Fruit fly (Drosophila melanogaster) whole organism, prepupa: ENCODE data around the gene CG8861.
A peak's percentile ranks its signal among the peaks of the same experiment; 100 is the strongest.

Experiments
- Blimp-1 ChIP-seq: fragments of 200-800 bp; sonication (Bioruptor generic); optimal IDR thresholded peaks from 3 replicates; lab custom pipeline; 2017; ENCODE audit warnings: missing biosample characterization, missing genetic modification characterization, mild to moderate bottlenecking, moderate library complexity, missing genetic modification reagents
- CG10669 ChIP-seq: fragments of 200-800 bp; sonication (Bioruptor generic); optimal IDR thresholded peaks from 3 replicates; lab custom pipeline; 2018; ENCODE audit warnings: missing biosample characterization, mild to moderate bottlenecking, missing genetic modification characterization, moderate library complexity
- CG11294 ChIP-seq: fragments of 200-800 bp; sonication (Bioruptor generic); IDR thresholded peaks from 2 replicates; pipeline ENCODE4 v1.3.6; 2022; ENCODE audit warnings: missing biosample characterization, missing genetic modification characterization
- CG11762 ChIP-seq: fragments of 200-800 bp; sonication (Bioruptor generic); optimal IDR thresholded peaks from 3 replicates; lab custom pipeline; 2016; ENCODE audit warnings: missing biosample characterization, missing genetic modification characterization; ENCODE audit not compliant: insufficient read depth
- CG11902 ChIP-seq: fragments of 200-800 bp; sonication (Bioruptor generic); optimal IDR thresholded peaks from 3 replicates; lab custom pipeline; 2016; ENCODE audit warnings: missing biosample characterization, missing genetic modification characterization
- CG15336 ChIP-seq: fragments of 200-800 bp; sonication (Bioruptor generic); IDR thresholded peaks from 2 replicates; pipeline ENCODE4 v1.3.6; 2022; ENCODE audit warnings: missing biosample characterization, missing genetic modification characterization
- CG16779 ChIP-seq: fragments of 200-800 bp; sonication (Bioruptor generic); optimal IDR thresholded peaks from 3 replicates; lab custom pipeline; 2017; ENCODE audit warnings: missing biosample characterization, mild to moderate bottlenecking, missing genetic modification characterization
- CG3032 ChIP-seq: fragments of 200-800 bp; optimal IDR thresholded peaks from 2 replicates; lab custom pipeline; 2019; ENCODE audit warnings: missing biosample characterization, mild to moderate bottlenecking, missing genetic modification characterization, moderate library complexity
- CG31627 ChIP-seq: fragments of 200-800 bp; sonication (Bioruptor generic); optimal IDR thresholded peaks from 3 replicates; lab custom pipeline; 2016; ENCODE audit warnings: missing biosample characterization, missing genetic modification characterization
- CG32006 ChIP-seq: fragments of 200-800 bp; sonication (Bioruptor generic); optimal IDR thresholded peaks from 3 replicates; lab custom pipeline; 2017; ENCODE audit warnings: missing biosample characterization, mild to moderate bottlenecking, missing genetic modification characterization
- CG34406 ChIP-seq: fragments of 200-800 bp; sonication (Bioruptor generic); optimal IDR thresholded peaks from 3 replicates; lab custom pipeline; 2016; ENCODE audit warnings: missing biosample characterization, missing genetic modification characterization
- CG3919 ChIP-seq: fragments of 200-800 bp; sonication (Bioruptor generic); optimal IDR thresholded peaks from 3 replicates; lab custom pipeline; 2016; ENCODE audit warnings: missing biosample characterization, missing genetic modification characterization
- CG4318 ChIP-seq: fragments of 200-800 bp; sonication (Bioruptor generic); optimal IDR thresholded peaks from 3 replicates; lab custom pipeline; 2017; ENCODE audit warnings: missing biosample characterization, mild to moderate bottlenecking, missing genetic modification characterization
- CG6163 ChIP-seq: fragments of 200-800 bp; sonication (Bioruptor generic); IDR thresholded peaks from 3 replicates; pipeline ENCODE4 v1.3.6; 2022; ENCODE audit warnings: missing biosample characterization, missing genetic modification characterization
- CG6808 ChIP-seq: fragments of 200-800 bp; sonication (Bioruptor generic); optimal IDR thresholded peaks from 3 replicates; lab custom pipeline; 2017; ENCODE audit warnings: missing biosample characterization, missing genetic modification characterization, mild to moderate bottlenecking, moderate library complexity, missing genetic modification reagents
- CG6854 ChIP-seq: fragments of 200-800 bp; sonication (Bioruptor generic); optimal IDR thresholded peaks from 2 replicates; lab custom pipeline; 2017; ENCODE audit warnings: missing biosample characterization, mild to moderate bottlenecking, missing genetic modification characterization
- CG7368 ChIP-seq: fragments of 200-800 bp; sonication (Bioruptor generic); optimal IDR thresholded peaks from 3 replicates; lab custom pipeline; 2016; ENCODE audit warnings: missing biosample characterization, missing genetic modification characterization
- CG8119 ChIP-seq: fragments of 200-800 bp; sonication (Bioruptor generic); IDR thresholded peaks from 3 replicates; pipeline ENCODE4 v1.3.6; 2022; ENCODE audit warnings: missing biosample characterization, missing genetic modification characterization
- CG9139 ChIP-seq: fragments of 200-800 bp; sonication (Bioruptor generic); optimal IDR thresholded peaks from 3 replicates; lab custom pipeline; 2017; ENCODE audit warnings: missing biosample characterization, mild to moderate bottlenecking, missing genetic modification characterization
- Eip78C ChIP-seq: fragments of 200-800 bp; sonication (Bioruptor generic); peaks from one replicate; lab custom pipeline; 2016; ENCODE audit warnings: missing biosample characterization, missing genetic modification characterization
- Ets21C ChIP-seq: fragments of 200-800 bp; sonication (Bioruptor generic); optimal IDR thresholded peaks from 3 replicates; lab custom pipeline; 2016; ENCODE audit warnings: missing biosample characterization, missing genetic modification characterization
- Ets96B ChIP-seq: fragments of 200-800 bp; optimal IDR thresholded peaks from 2 replicates; lab custom pipeline; 2019; ENCODE audit warnings: missing biosample characterization, mild to moderate bottlenecking, missing genetic modification characterization, moderate library complexity
- Gug ChIP-seq: fragments of 200-800 bp; sonication (Bioruptor generic); IDR thresholded peaks from 2 replicates; pipeline ENCODE4 v1.3.6; 2022; ENCODE audit warnings: missing biosample characterization, missing genetic modification characterization
- Hr39 ChIP-seq: fragments of 200-800 bp; sonication (Bioruptor generic); optimal IDR thresholded peaks from 2 replicates; lab custom pipeline; 2016; ENCODE audit warnings: missing biosample characterization, missing genetic modification characterization
- Lpt ChIP-seq: fragments of 200-800 bp; sonication (Bioruptor generic); optimal IDR thresholded peaks from 3 replicates; lab custom pipeline; 2016; ENCODE audit warnings: missing biosample characterization, missing genetic modification characterization
- Met ChIP-seq: fragments of 200-800 bp; sonication (Bioruptor generic); optimal IDR thresholded peaks from 3 replicates; lab custom pipeline; 2016; ENCODE audit warnings: missing biosample characterization, missing genetic modification characterization
- OdsH ChIP-seq: fragments of 200-800 bp; sonication (Bioruptor generic); optimal IDR thresholded peaks from 3 replicates; lab custom pipeline; 2016; ENCODE audit warnings: missing biosample characterization, missing genetic modification characterization
- Smox ChIP-seq: fragments of 200-800 bp; sonication (Bioruptor generic); optimal IDR thresholded peaks from 3 replicates; lab custom pipeline; 2016; ENCODE audit warnings: missing biosample characterization, missing genetic modification characterization
- Sox102F ChIP-seq: fragments of 200-800 bp; sonication (Bioruptor generic); optimal IDR thresholded peaks from 2 replicates; lab custom pipeline; 2016; ENCODE audit warnings: missing biosample characterization, mild to moderate bottlenecking, missing genetic modification characterization
- Sox14 ChIP-seq: fragments of 200-800 bp; sonication (Bioruptor generic); optimal IDR thresholded peaks from 3 replicates; lab custom pipeline; 2016; ENCODE audit warnings: missing biosample characterization, missing genetic modification characterization
- Sox15 ChIP-seq: fragments of 200-800 bp; sonication (Bioruptor generic); optimal IDR thresholded peaks from 3 replicates; lab custom pipeline; 2016; ENCODE audit warnings: missing biosample characterization, missing genetic modification characterization
- achi ChIP-seq: fragments of 200-800 bp; sonication (Bioruptor generic); optimal IDR thresholded peaks from 3 replicates; lab custom pipeline; 2016; ENCODE audit warnings: missing biosample characterization, missing genetic modification characterization
- acj6 ChIP-seq: fragments of 200-800 bp; sonication (Bioruptor generic); optimal IDR thresholded peaks from 3 replicates; lab custom pipeline; 2016; ENCODE audit warnings: missing biosample characterization, missing genetic modification characterization
- cyc ChIP-seq: fragments of 200-800 bp; sonication (Bioruptor generic); optimal IDR thresholded peaks from 3 replicates; lab custom pipeline; 2016; ENCODE audit warnings: missing biosample characterization, missing genetic modification characterization
- dac ChIP-seq: fragments of 200-800 bp; sonication (Bioruptor generic); optimal IDR thresholded peaks from 2 replicates; lab custom pipeline; 2017; ENCODE audit warnings: missing biosample characterization, mild to moderate bottlenecking, missing genetic modification characterization
- dsx ChIP-seq: fragments of 200-800 bp; optimal IDR thresholded peaks from 3 replicates; lab custom pipeline; 2019; ENCODE audit warnings: missing biosample characterization, mild to moderate bottlenecking, missing genetic modification characterization, moderate library complexity; ENCODE audit not compliant: poor library complexity, severe bottlenecking
- esn ChIP-seq: fragments of 200-800 bp; sonication (Bioruptor generic); optimal IDR thresholded peaks from 2 replicates; lab custom pipeline; 2016; ENCODE audit warnings: missing biosample characterization, mild to moderate bottlenecking, missing genetic modification characterization, moderate library complexity
- fd85E ChIP-seq: fragments of 200-800 bp; sonication (Bioruptor generic); optimal IDR thresholded peaks from 3 replicates; lab custom pipeline; 2016; ENCODE audit warnings: missing biosample characterization, missing genetic modification characterization
- lz ChIP-seq: fragments of 200-800 bp; sonication (Bioruptor generic); optimal IDR thresholded peaks from 3 replicates; lab custom pipeline; 2016; ENCODE audit warnings: missing biosample characterization, missing genetic modification characterization
- net ChIP-seq: fragments of 200-800 bp; sonication (Bioruptor generic); optimal IDR thresholded peaks from 3 replicates; lab custom pipeline; 2016; ENCODE audit warnings: missing biosample characterization, missing genetic modification characterization
- pdm3 ChIP-seq: fragments of 200-800 bp; sonication (Bioruptor generic); optimal IDR thresholded peaks from 3 replicates; lab custom pipeline; 2016; ENCODE audit warnings: missing biosample characterization, missing genetic modification characterization
- salr ChIP-seq, 2 experiments: fragments of 200-800 bp; sonication (Bioruptor generic); optimal IDR thresholded peaks; 3 replicates each; lab custom pipeline; 2016 to 2018; ENCODE audit warnings: missing biosample characterization in 2 of 2, missing genetic modification characterization in 2 of 2, mild to moderate bottlenecking in 1 of 2
- ss ChIP-seq, 2 experiments: fragments of 200-800 bp; sonication (Bioruptor generic); optimal IDR thresholded peaks; 2 replicates in 1 of 2; 3 replicates in 1 of 2; lab custom pipeline; 2017 to 2018; ENCODE audit warnings: mild to moderate bottlenecking in 2 of 2, missing biosample characterization in 2 of 2, missing genetic modification characterization in 2 of 2, moderate library complexity in 1 of 2
- topi ChIP-seq: fragments of 200-800 bp; sonication (Bioruptor generic); optimal IDR thresholded peaks from 3 replicates; lab custom pipeline; 2016; ENCODE audit warnings: missing biosample characterization, missing genetic modification characterization

The CG8861 gene

DNA sequence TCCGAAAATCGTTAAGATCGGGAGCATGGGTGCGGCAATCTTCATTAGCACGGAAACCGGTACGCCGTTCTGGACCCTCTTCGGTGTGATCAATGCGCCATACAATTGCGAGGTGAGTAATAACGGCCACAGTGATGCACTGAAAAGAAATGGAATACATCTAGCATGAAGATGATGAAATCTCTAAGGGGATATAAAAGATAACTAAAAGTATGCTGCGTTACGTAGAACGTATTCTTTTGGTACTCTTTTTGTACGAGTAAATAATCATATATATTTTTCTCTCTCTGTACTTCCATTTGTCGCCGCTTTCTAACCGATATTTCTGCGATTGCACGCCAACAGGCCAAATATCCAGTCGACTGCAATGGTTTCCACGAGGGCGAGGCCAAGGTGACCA, 77.4 kb downstream of the CG8861 start (continued):
- TF ChIP-seq CG4318 (GFP tag; lab: Kevin White, UChicago) (peak; percentile 82), CG16779 (tag; lab: Kevin White, UChicago) (no peak), Eip78C (GFP tag; lab: Kevin White, UChicago) (peak; percentile 96), CG6854 (GFP tag; lab: Kevin White, UChicago) (peak; percentile 86), acj6 (peak; percentile 88), Lpt (GFP tag; lab: Kevin White, UChicago) (peak; percentile 87), OdsH (peak; percentile 86), pdm3 (GFP tag; lab: Kevin White, UChicago) (peak; percentile 87), topi (GFP tag; lab: Kevin White, UChicago) (peak; percentile 93), CG3919 (GFP tag; lab: Kevin White, UChicago) (peak; percentile 91), Gug (GFP tag; lab: Robert Waterston, UW) (peak; percentile 76), Ets21C (GFP tag; lab: Kevin White, UChicago) (peak; percentile 85), lz (GFP tag; lab: Kevin White, UChicago) (peak; percentile 92), CG11902 (GFP tag; lab: Kevin White, UChicago) (peak; percentile 70), fd85E (peak; percentile 26), CG32006 (peak; percentile 92), salr (GFP tag; optimal IDR thresholded peaks at IDR 0.05; lab: Kevin White, UChicago) (peak; percentile 51 to 73), CG31627 (peak; percentile 94), Blimp-1 (peak; percentile 67), ss (GFP tag; optimal IDR thresholded peaks at IDR 0.05; lab: Kevin White, UChicago) (peak; percentile 44 to 47)

DNA sequence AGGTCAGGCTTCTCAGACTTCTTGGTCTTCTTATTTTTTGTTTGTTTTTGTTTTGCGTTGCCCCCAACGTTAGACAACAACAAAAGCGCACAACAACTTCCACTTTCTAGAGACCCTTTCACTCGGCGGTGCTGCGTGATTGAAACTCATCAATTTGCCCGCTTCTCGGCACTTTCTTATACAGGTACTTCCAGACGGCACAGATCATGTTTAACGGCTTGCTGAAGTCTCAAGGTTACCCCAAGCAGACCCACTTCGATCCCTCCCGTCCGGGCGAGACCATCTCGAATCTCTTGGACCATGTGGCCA, 78.6 kb downstream of the CG8861 start:
- TF ChIP-seq CG6163, result no peak
- TF ChIP-seq Ets96B (tag; lab: Kevin White, UChicago), result no peak
- TF ChIP-seq Eip78C (GFP tag; lab: Kevin White, UChicago), result peak; percentile 35
- TF ChIP-seq CG15336 (GFP tag; lab: Robert Waterston, UW), result no peak
- no peak for TF ChIP-seq Met
- no peak for TF ChIP-seq topi (GFP tag; lab: Kevin White, UChicago)
- TF ChIP-seq dsx (GFP tag; lab: Kevin White, UChicago), result no peak
- TF ChIP-seq Sox102F (GFP tag; lab: Kevin White, UChicago), result no peak
- no peak for TF ChIP-seq CG10669 (GFP tag; lab: Kevin White, UChicago)
- no peak for TF ChIP-seq dac
- TF ChIP-seq CG11294, result no peak
- TF ChIP-seq Blimp-1, result peak; percentile 85
- no peak for TF ChIP-seq Lpt (GFP tag; lab: Kevin White, UChicago)
- TF ChIP-seq salr (GFP tag; optimal IDR thresholded peaks at IDR 0.05; lab: Kevin White, UChicago), result no peak

DNA sequence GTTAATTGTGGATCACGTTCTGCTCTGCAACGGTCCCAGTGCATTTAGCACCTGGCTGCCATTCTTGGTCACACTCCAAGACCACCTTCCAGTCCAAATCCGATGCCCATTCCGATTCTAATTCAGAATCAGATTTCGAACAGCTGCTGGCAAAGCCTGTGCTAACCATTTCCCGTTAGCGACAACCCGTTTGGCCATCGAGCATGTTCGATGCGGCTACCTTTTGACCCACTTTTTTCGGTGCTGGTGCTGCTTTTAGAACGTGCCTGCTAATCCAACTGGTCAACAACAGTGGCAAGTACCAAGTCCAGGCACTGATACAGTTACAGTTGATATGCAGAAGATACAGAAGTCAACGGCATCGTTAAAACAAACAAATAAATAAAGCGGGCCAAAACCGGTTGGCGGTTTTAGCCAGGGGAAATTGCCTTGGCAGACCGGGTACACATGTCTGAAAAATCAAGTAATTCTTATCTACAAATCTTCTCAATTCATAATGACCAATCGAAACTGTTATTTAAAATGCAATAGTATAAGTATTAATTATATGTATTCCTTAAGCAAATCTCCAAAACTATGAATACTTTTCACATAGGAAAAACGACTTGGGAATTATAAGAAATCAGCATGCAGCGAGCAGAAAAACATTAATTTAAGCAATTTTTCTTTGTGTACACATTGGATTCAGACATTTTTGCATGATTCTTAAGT, 79.1 kb downstream of the CG8861 start:
- TF ChIP-seq Ets21C (GFP tag; lab: Kevin White, UChicago), result peak; percentile 17
- peak; percentile 33 for TF ChIP-seq acj6
- TF ChIP-seq topi (GFP tag; lab: Kevin White, UChicago), result peak; percentile 49
- peak; percentile 27 for TF ChIP-seq OdsH
- TF ChIP-seq CG11762 (GFP tag; lab: Kevin White, UChicago), result no peak
- TF ChIP-seq Sox14 (GFP tag; lab: Kevin White, UChicago), result peak; percentile 19
- peak; percentile 30 for TF ChIP-seq cyc (GFP tag; lab: Kevin White, UChicago)
- TF ChIP-seq CG7368 (GFP tag; lab: Kevin White, UChicago), result no peak
- peak in 1 of 2 experiments; percentile 34 for TF ChIP-seq ss (GFP tag; optimal IDR thresholded peaks at IDR 0.05; lab: Kevin White, UChicago)
- peak; percentile 14 for TF ChIP-seq CG6854 (GFP tag; lab: Kevin White, UChicago)
- no peak for TF ChIP-seq CG10669 (GFP tag; lab: Kevin White, UChicago)
- TF ChIP-seq Lpt (GFP tag; lab: Kevin White, UChicago), result peak; percentile 35
- TF ChIP-seq Ets96B (tag; lab: Kevin White, UChicago), result peak; percentile 5
- TF ChIP-seq CG34406 (GFP tag; lab: Kevin White, UChicago), result peak; percentile 4
- no peak for TF ChIP-seq CG9139 (GFP tag; lab: Kevin White, UChicago)
- peak; percentile 62 for TF ChIP-seq esn (GFP tag; lab: Kevin White, UChicago)
- TF ChIP-seq achi, result peak; percentile 7
- no peak for TF ChIP-seq fd85E
- peak; percentile 77 for TF ChIP-seq Eip78C (GFP tag; lab: Kevin White, UChicago)
- peak; percentile 63 for TF ChIP-seq CG32006
- TF ChIP-seq Smox, result peak; percentile 55
- peak; percentile 15 for TF ChIP-seq net (GFP tag; lab: Kevin White, UChicago)
- peak; percentile 37; the same call in 1 of the 3 replicates for TF ChIP-seq CG8119 (GFP tag; lab: Robert Waterston, UW)
- no peak for TF ChIP-seq Gug (GFP tag; lab: Robert Waterston, UW)
- peak; percentile 32 for TF ChIP-seq Hr39 (GFP tag; lab: Kevin White, UChicago)
- TF ChIP-seq Sox15 (GFP tag; lab: Kevin White, UChicago), result no peak
- peak; percentile 41 for TF ChIP-seq pdm3 (GFP tag; lab: Kevin White, UChicago)
- TF ChIP-seq CG6808 (GFP tag; lab: Kevin White, UChicago), result peak; percentile 46
- TF ChIP-seq Sox102F (GFP tag; lab: Kevin White, UChicago), result peak; percentile 56
- peak; percentile 38 for TF ChIP-seq CG3032 (tag; lab: Kevin White, UChicago)
- TF ChIP-seq Met, result peak; percentile 72
- no peak for TF ChIP-seq Blimp-1
